Fruit fly (Drosophila melanogaster) whole organism, prepupa: Measurements from ENCODE around the gene Ser12.

Experiments used
- Blimp-1 ChIP-seq: fragments of 200-800 bp; sonication (Bioruptor generic); optimal IDR thresholded peaks from 3 replicates; lab custom pipeline; 2017; ENCODE audit warnings: missing biosample characterization, missing genetic modification characterization, mild to moderate bottlenecking, moderate library complexity, missing genetic modification reagents
- CG16779 ChIP-seq: fragments of 200-800 bp; sonication (Bioruptor generic); optimal IDR thresholded peaks from 3 replicates; lab custom pipeline; 2017; ENCODE audit warnings: missing biosample characterization, mild to moderate bottlenecking, missing genetic modification characterization
- CG7368 ChIP-seq: fragments of 200-800 bp; sonication (Bioruptor generic); optimal IDR thresholded peaks from 3 replicates; lab custom pipeline; 2016; ENCODE audit warnings: missing biosample characterization, missing genetic modification characterization
- CG8319 ChIP-seq: fragments of 200-800 bp; sonication (Bioruptor generic); optimal IDR thresholded peaks from 3 replicates; lab custom pipeline; 2016; ENCODE audit warnings: missing biosample characterization, missing genetic modification characterization
- CG8632 ChIP-seq: fragments of 200-800 bp; sonication (Bioruptor generic); optimal IDR thresholded peaks from 3 replicates; lab custom pipeline; 2016; ENCODE audit warnings: missing biosample characterization, missing genetic modification characterization
- Hr38 ChIP-seq: sonication (Bioruptor generic); optimal IDR thresholded peaks from 2 replicates; lab custom pipeline; 2016; ENCODE audit warnings: missing biosample characterization, missing genetic modification characterization
- Lpt ChIP-seq: fragments of 200-800 bp; sonication (Bioruptor generic); optimal IDR thresholded peaks from 3 replicates; lab custom pipeline; 2016; ENCODE audit warnings: missing biosample characterization, missing genetic modification characterization
- OdsH ChIP-seq: fragments of 200-800 bp; sonication (Bioruptor generic); optimal IDR thresholded peaks from 3 replicates; lab custom pipeline; 2016; ENCODE audit warnings: missing biosample characterization, missing genetic modification characterization
- Smox ChIP-seq: fragments of 200-800 bp; sonication (Bioruptor generic); optimal IDR thresholded peaks from 3 replicates; lab custom pipeline; 2016; ENCODE audit warnings: missing biosample characterization, missing genetic modification characterization
- Sox102F ChIP-seq: fragments of 200-800 bp; sonication (Bioruptor generic); optimal IDR thresholded peaks from 2 replicates; lab custom pipeline; 2016; ENCODE audit warnings: missing biosample characterization, mild to moderate bottlenecking, missing genetic modification characterization
- dsx ChIP-seq: fragments of 200-800 bp; optimal IDR thresholded peaks from 3 replicates; lab custom pipeline; 2019; ENCODE audit warnings: missing biosample characterization, mild to moderate bottlenecking, missing genetic modification characterization, moderate library complexity; ENCODE audit not compliant: poor library complexity, severe bottlenecking

- no peak for TF ChIP-seq CG8319
- no peak for TF ChIP-seq CG16779 (tag; lab: Kevin White, UChicago)
- no peak for TF ChIP-seq CG7368 (GFP tag; lab: Kevin White, UChicago)
- no peak for TF ChIP-seq Smox (GFP tag; lab: Kevin White, UChicago)
- TF ChIP-seq Sox102F (GFP tag; lab: Kevin White, UChicago): no peak
- no peak for TF ChIP-seq dsx (GFP tag; lab: Kevin White, UChicago)
- no peak for TF ChIP-seq OdsH (GFP tag; lab: Kevin White, UChicago)
- TF ChIP-seq Hr38 (GFP tag; lab: Kevin White, UChicago): no peak
- no peak for TF ChIP-seq Blimp-1 (GFP tag; lab: Kevin White, UChicago)
- TF ChIP-seq CG8632 (GFP tag; lab: Kevin White, UChicago): no peak
- no peak for TF ChIP-seq Lpt (GFP tag; lab: Kevin White, UChicago)
These were observed 18.0 kb upstream of the Ser12 start, which contains the start of gene CG17242 for dm6 chr2L:2269040-2269439.
